Fruit fly (Drosophila melanogaster) whole organism, adult: ENCODE measurements around the gene CG3999.

Experiments used
- CG12768 ChIP-seq: fragments of 200-800 bp; sonication (Bioruptor generic); optimal IDR thresholded peaks from 2 replicates; lab custom pipeline; 2017; ENCODE audit warnings: missing biosample characterization, missing genetic modification characterization, mild to moderate bottlenecking, moderate library complexity, missing genetic modification reagents
- CG1620 ChIP-seq: fragments of 200-800 bp; sonication (Bioruptor generic); optimal IDR thresholded peaks from 2 replicates; lab custom pipeline; 2016; ENCODE audit warnings: missing biosample characterization, missing genetic modification characterization
- CG5204 ChIP-seq: fragments of 200-800 bp; sonication (Bioruptor generic); optimal IDR thresholded peaks from 2 replicates; lab custom pipeline; 2016; ENCODE audit warnings: missing biosample characterization, missing genetic modification characterization
- CG7045 ChIP-seq: fragments of 200-800 bp; sonication (Bioruptor generic); optimal IDR thresholded peaks from 2 replicates; lab custom pipeline; 2017; ENCODE audit warnings: missing biosample characterization, mild to moderate bottlenecking, missing genetic modification characterization
- Hr96 ChIP-seq: fragments of 200-800 bp; sonication (Bioruptor generic); optimal IDR thresholded peaks from 2 replicates; lab custom pipeline; 2016; ENCODE audit warnings: missing biosample characterization, missing genetic modification characterization
- cic ChIP-seq: fragments of 200-800 bp; sonication (Bioruptor generic); optimal IDR thresholded peaks from 2 replicates; lab custom pipeline; 2017; ENCODE audit warnings: missing biosample characterization, mild to moderate bottlenecking, missing genetic modification characterization, moderate library complexity
- cnc ChIP-seq, 2 experiments: fragments of >200 bp; optimal IDR thresholded peaks; 2 replicates each; lab custom pipeline; 2017
- ovo ChIP-seq: fragments of 200-800 bp; sonication (Bioruptor generic); optimal IDR thresholded peaks from 2 replicates; lab custom pipeline; 2016; ENCODE audit warnings: missing biosample characterization, missing genetic modification characterization
- tj ChIP-seq: fragments of 200-800 bp; sonication (Bioruptor generic); optimal IDR thresholded peaks from 3 replicates; lab custom pipeline; 2017; ENCODE audit warnings: missing biosample characterization, mild to moderate bottlenecking, missing genetic modification characterization, moderate library complexity

DNA sequence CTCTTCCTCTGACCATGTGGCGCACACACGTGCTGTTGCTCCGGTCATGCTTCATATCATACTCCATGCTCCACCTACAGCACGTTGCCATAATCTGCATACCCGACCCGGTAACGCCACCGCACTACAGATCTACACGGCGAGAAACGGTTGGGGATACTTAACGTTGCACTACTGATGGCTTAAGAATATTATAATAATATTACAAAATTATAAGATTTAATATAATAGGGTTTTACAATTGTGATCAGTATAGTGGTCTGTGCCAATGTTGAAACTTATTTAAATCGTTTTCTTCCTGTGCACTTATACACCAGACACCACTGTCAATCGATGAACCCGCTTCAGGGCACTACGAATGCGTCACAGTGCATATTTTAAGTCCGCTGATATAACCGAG is 37.9 kb upstream of the CG3999 start:
- TF ChIP-seq ovo (GFP tag; lab: Kevin White, UChicago), result no peak
- no peak for TF ChIP-seq Hr96 (GFP tag; lab: Kevin White, UChicago)
- peak; percentile 15 for TF ChIP-seq CG5204
- TF ChIP-seq tj (GFP tag; lab: Kevin White, UChicago), result peak; percentile 28
- TF ChIP-seq CG1620 (GFP tag; lab: Kevin White, UChicago), result no peak
- TF ChIP-seq cnc (optimal IDR thresholded peaks at IDR 0.05; lab: Kevin White, UChicago), result no peak
- TF ChIP-seq CG12768, result peak; percentile 87
- TF ChIP-seq CG7045, result peak; percentile 90
- peak; percentile 20 for TF ChIP-seq cic (GFP tag; lab: Kevin White, UChicago)
